Fruit fly (Drosophila melanogaster) Kc167 (cell line): ENCODE data around the gene CG2854.

Experiments used
- Sin3A ChIP-seq: fragments of >200 bp; optimal IDR thresholded peaks from 2 replicates; lab custom pipeline; 2018; ENCODE audit warnings: missing external identifiers
- h ChIP-seq: fragments of >200 bp; optimal IDR thresholded peaks from 3 replicates; lab custom pipeline; 2018; ENCODE audit warnings: missing external identifiers

dm6 chrX:2326828-2327227 lies at the start of gene CG2854:
- TF ChIP-seq Sin3A (no peak), h (no peak)
